Fruit fly (Drosophila melanogaster): ENCODE measurements around the gene CG5114.
A peak's percentile ranks its signal among the peaks of the same experiment; 100 is the strongest.

CG5114 gene

DNA sequence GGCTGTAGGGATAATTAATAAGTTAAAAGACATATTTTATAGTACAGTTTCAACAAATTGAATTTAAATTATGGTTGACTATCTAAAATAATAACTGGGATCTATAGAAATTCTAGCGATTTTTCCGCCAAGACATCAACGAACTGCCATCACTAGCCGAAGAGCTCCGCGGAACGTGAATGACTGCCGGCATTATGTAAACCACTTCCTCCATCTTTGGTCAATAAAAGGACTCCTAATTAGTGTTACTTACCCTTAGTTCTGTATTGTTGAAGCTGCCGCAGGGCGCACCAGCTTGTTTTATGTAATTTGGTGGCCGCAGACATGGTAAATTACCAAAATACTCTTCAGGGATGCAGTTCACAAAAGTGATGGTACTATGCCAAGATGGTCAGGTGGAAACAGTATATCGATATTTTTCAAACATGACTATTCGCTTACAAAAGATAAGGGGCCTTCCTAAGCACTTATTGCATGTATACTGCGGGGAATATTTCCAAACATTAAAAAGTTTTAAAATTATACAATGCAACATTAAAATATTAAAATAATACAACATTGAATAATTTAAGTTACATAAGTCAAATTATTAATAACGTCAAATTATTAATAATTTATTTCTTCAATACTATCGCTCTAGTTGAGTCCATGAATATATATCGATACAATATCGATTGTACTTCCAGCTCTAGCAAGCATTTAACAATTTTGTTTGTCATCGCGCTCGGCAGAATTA is 16.8 kb downstream of the CG5114 start, which contains the start of the genes mRpL39 and Prosbeta2 (continued):
- TF ChIP-seq CG11456 (GFP tag; IDR thresholded peaks at IDR 0.05) (peak; percentile 64; the same call in 1 of the 3 replicates), eyg (GFP tag; optimal IDR thresholded peaks at IDR 0.05) (no peak), abd-A (tag; optimal IDR thresholded peaks at IDR 0.05) (no peak), CG8359 (GFP tag; optimal IDR thresholded peaks at IDR 0.05; ENCODE audit: borderline replicate concordance) (no peak), CHES-1-like (GFP tag; optimal IDR thresholded peaks at IDR 0.05) (no peak), CG34422 (GFP tag; IDR thresholded peaks at IDR 0.05) (peak; percentile 84), salm (tag; optimal IDR thresholded peaks at IDR 0.05) (no peak), Hey (tag; optimal IDR thresholded peaks at IDR 0.05) (no peak), nau (GFP tag; optimal IDR thresholded peaks at IDR 0.05) (no peak), Sox102F (GFP tag; optimal IDR thresholded peaks at IDR 0.05) (no peak), CG15011 (GFP tag; optimal IDR thresholded peaks at IDR 0.05) (no peak), dpn (GFP tag; optimal IDR thresholded peaks at IDR 0.05) (no peak), CG13424 (tag; optimal IDR thresholded peaks at IDR 0.05) (no peak), CG13296 (GFP tag; optimal IDR thresholded peaks at IDR 0.05) (no peak), her (GFP tag; optimal IDR thresholded peaks at IDR 0.05) (no peak), pfk (GFP tag; optimal IDR thresholded peaks at IDR 0.05) (no peak), CG18476 (GFP tag; optimal IDR thresholded peaks at IDR 0.05) (peak; percentile 22), CG14710 (tag; optimal IDR thresholded peaks at IDR 0.05) (peak; percentile 90), ac (GFP tag; optimal IDR thresholded peaks at IDR 0.05) (no peak), disco-r (GFP tag; optimal IDR thresholded peaks at IDR 0.05) (no peak), Atf6 (GFP tag; IDR thresholded peaks at IDR 0.05) (peak; percentile 54), ttk (GFP tag; IDR thresholded peaks at IDR 0.05) (peak; percentile 30; the same call in 1 of the 2 replicates), CG6854 (GFP tag; optimal IDR thresholded peaks at IDR 0.05) (no peak), CkIIα-i1 (GFP tag; IDR thresholded peaks at IDR 0.05) (no peak), trh (GFP tag; optimal IDR thresholded peaks at IDR 0.05) (no peak), CG3065 (GFP tag; optimal IDR thresholded peaks at IDR 0.05) (no peak), CG12104 (GFP tag; optimal IDR thresholded peaks at IDR 0.05) (peak; percentile 7), ind (GFP tag; optimal IDR thresholded peaks at IDR 0.05) (peak; percentile 34), Dll (GFP tag; IDR thresholded peaks at IDR 0.05; ENCODE audit: partially characterized antibody) (peak; percentile 99), C15 (GFP tag; IDR thresholded peaks at IDR 0.05) (0 out of 3 replicates have a peak, but pooled peaks have one; percentile 27), trem (tag; optimal IDR thresholded peaks at IDR 0.05) (no peak), lmd (GFP tag; IDR thresholded peaks at IDR 0.05) (peak; percentile 75), CG13775 (GFP tag; optimal IDR thresholded peaks at IDR 0.05) (no peak), CG13287 (GFP tag; IDR thresholded peaks at IDR 0.05; ENCODE audit: partially characterized antibody) (peak; percentile 98), CG13894 (tag; optimal IDR thresholded peaks at IDR 0.05) (no peak), CG6654 (GFP tag; optimal IDR thresholded peaks at IDR 0.05) (no peak), psq (GFP tag; optimal IDR thresholded peaks at IDR 0.05) (no peak), Rx (GFP tag; IDR thresholded peaks at IDR 0.05) (0 out of 2 replicates have a peak, but pooled peaks have one; percentile 27)

DNA sequence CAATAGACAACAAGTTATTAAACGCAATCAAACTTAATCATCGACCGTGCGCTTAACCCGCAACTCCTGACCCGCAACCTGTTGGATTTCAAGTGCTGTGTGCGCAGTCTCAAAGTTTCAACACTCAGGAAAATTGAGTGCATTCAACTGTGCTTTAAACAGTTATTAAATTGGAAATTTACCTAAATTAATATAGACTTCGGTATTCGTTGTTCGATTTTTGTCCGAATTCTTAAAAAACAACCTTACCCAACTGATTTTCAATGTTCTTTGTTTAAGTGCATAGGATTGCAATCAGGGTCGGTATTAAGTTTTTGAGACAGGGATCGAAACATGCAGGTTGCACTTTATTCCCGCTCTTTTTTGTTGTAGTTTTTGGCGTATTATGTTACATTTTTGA is 22.4 kb downstream of the CG5114 start:
- TF ChIP-seq zfh1 (GFP tag; IDR thresholded peaks at IDR 0.05) (0 out of 3 replicates have a peak, but pooled peaks have one; percentile 12), kni (GFP tag; optimal IDR thresholded peaks at IDR 0.05) (no peak), bab2 (GFP tag; optimal IDR thresholded peaks at IDR 0.05) (no peak), ewg (GFP tag; optimal IDR thresholded peaks at IDR 0.05) (peak; percentile 17), CG10209 (GFP tag; optimal IDR thresholded peaks at IDR 0.05) (no peak), cwo (GFP tag; optimal IDR thresholded peaks at IDR 0.05) (no peak), Drgx (GFP tag; IDR thresholded peaks at IDR 0.05) (peak; percentile 78), sens (GFP tag) (no peak), Xrp1 (GFP tag; IDR thresholded peaks at IDR 0.05) (peak; percentile 30; the same call in 1 of the 2 replicates)

Measured in whole organism, embryonic.